Worm (Caenorhabditis elegans) whole organism, young adult: ENCODE results near the gene fbxc-50.

Source experiments
- F22D6.2 ChIP-seq: sonication (generic microtip); optimal IDR thresholded peaks from 2 replicates; lab custom pipeline; 2016; ENCODE audit warnings: mild to moderate bottlenecking, missing genetic modification characterization, missing compliant biosample characterization
- lin-54 ChIP-seq: fragments of 200-800 bp; sonication (Bioruptor generic); optimal IDR thresholded peaks from 2 replicates; lab custom pipeline; 2018; ENCODE audit warnings: mild to moderate bottlenecking, missing genetic modification characterization, missing compliant biosample characterization
- nhr-27 ChIP-seq: fragments of 200-800 bp; sonication (Bioruptor generic); optimal IDR thresholded peaks from 2 replicates; lab custom pipeline; 2018; ENCODE audit warnings: mild to moderate bottlenecking, missing genetic modification characterization, moderate library complexity, missing compliant biosample characterization
- pha-4 ChIP-seq: fragments of 150-350 bp; sonication (generic microtip); optimal IDR thresholded peaks from 2 replicates; lab custom pipeline; 2014; ENCODE audit warnings: missing biosample characterization, missing genetic modification reagents, missing genetic modification characterization
- snpc-4 ChIP-seq, 5 experiments: fragments of 150-350 bp in 1 of 5; sonication (generic microtip) in 4 of 5; optimal IDR thresholded peaks; 2 replicates each; lab custom pipeline; 2014 to 2018; ENCODE audit warnings: missing genetic modification characterization in 5 of 5, missing biosample characterization in 3 of 5, antibody characterized with exemption in 2 of 5, mild to moderate bottlenecking in 2 of 5, missing compliant biosample characterization in 2 of 5, missing genotype in 2 of 5, moderate library complexity in 2 of 5, missing genetic modification reagents in 1 of 5
- somi-1 ChIP-seq: fragments of 200-800 bp; sonication (Bioruptor generic); optimal IDR thresholded peaks from 2 replicates; lab custom pipeline; 2018; ENCODE audit warnings: mild to moderate bottlenecking, missing genetic modification characterization, missing compliant biosample characterization
- tbx-9 ChIP-seq: sonication (generic microtip); optimal IDR thresholded peaks from 2 replicates; lab custom pipeline; 2016; ENCODE audit warnings: borderline replicate concordance, missing genetic modification characterization, inconsistent platforms, missing compliant biosample characterization

DNA sequence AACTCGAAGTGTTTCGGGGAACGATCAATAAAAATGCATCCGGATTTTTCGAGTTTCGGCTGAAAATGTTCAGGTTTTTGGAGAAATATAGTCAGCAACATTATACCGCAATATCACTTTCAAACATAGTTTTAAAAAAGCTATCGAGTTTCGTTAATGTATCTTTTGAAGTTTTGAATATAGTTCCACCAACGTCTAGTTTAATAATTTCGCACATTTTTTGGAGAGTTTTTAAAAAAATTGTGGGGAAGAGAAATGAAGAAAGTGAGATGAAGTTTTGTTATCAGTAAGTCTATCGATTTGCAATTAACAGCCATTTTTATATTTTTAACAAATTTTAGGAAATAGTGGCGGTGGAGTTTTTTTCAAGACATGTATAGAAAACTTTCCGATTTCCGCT lies 22.1 kb downstream of the fbxc-50 start, which contains the start of gene ZC239.17:
- TF ChIP-seq nhr-27 (tag; lab: Kevin White, UChicago) = no peak
- TF ChIP-seq F22D6.2 (tag; lab: Kevin White, UChicago) = no peak
- TF ChIP-seq lin-54 (GFP tag; lab: Kevin White, UChicago) = no peak
- no peak for TF ChIP-seq somi-1 (GFP tag; lab: Kevin White, UChicago)
- no peak for TF ChIP-seq snpc-4 (GFP tag; optimal IDR thresholded peaks at IDR 0.05; lab: Kevin White, UChicago)
- TF ChIP-seq snpc-4 (tag; optimal IDR thresholded peaks at IDR 0.05; lab: Kevin White, UChicago) = no peak
- TF ChIP-seq tbx-9 (tag; lab: Kevin White, UChicago) = no peak
- no peak for TF ChIP-seq pha-4
